Worm (Caenorhabditis elegans) whole organism, L1 larva: ENCODE measurements around the gene F34H10.3.

Experiments used
- C34B4.2 ChIP-seq: sonication (generic microtip); optimal IDR thresholded peaks from 2 replicates; lab custom pipeline; 2017; ENCODE audit warnings: mild to moderate bottlenecking, missing genetic modification characterization, missing compliant biosample characterization
- ama-1 ChIP-seq: fragments of 150-350 bp; optimal IDR thresholded peaks from 2 replicates; lab custom pipeline; 2014
- blmp-1 ChIP-seq: fragments of 150-350 bp; optimal IDR thresholded peaks from 2 replicates; lab custom pipeline; 2014; ENCODE audit warnings: missing biosample characterization, missing genetic modification characterization
- ceh-82 ChIP-seq, 3 experiments: fragments of 150-350 bp in 1 of 3; sonication (generic microtip) in 2 of 3; optimal IDR thresholded peaks; 2 replicates each; lab custom pipeline; 2014 to 2017; ENCODE audit warnings: missing biosample characterization in 3 of 3, missing genetic modification characterization in 3 of 3
- elt-3 ChIP-seq, 6 experiments: fragments of 150-350 bp in 1 of 6; sonication (generic microtip); optimal IDR thresholded peaks; 2 replicates each; lab custom pipeline; 2017 to 2018; ENCODE audit warnings: missing biosample characterization in 6 of 6, missing genetic modification characterization in 6 of 6, inconsistent platforms in 1 of 6
- fos-1 ChIP-seq: fragments of 150-350 bp; optimal IDR thresholded peaks from 2 replicates; lab custom pipeline; 2014; ENCODE audit warnings: missing biosample characterization, missing genetic modification characterization
- lin-13 ChIP-seq: fragments of 150-350 bp; optimal IDR thresholded peaks from 2 replicates; lab custom pipeline; 2014; ENCODE audit warnings: missing biosample characterization, missing genetic modification reagents, missing genetic modification characterization
- lin-14 ChIP-seq: fragments of 200-800 bp; sonication (Bioruptor generic); optimal IDR thresholded peaks from 2 replicates; lab custom pipeline; 2018; ENCODE audit warnings: mild to moderate bottlenecking, missing genetic modification characterization, moderate library complexity, missing compliant biosample characterization
- mdl-1 ChIP-seq, 2 experiments: fragments of 150-350 bp; optimal IDR thresholded peaks; 2 replicates each; lab custom pipeline; 2014 to 2017; ENCODE audit warnings: missing biosample characterization in 2 of 2, missing genetic modification characterization in 2 of 2, inconsistent platforms in 1 of 2
- mep-1 ChIP-seq: fragments of 150-350 bp; optimal IDR thresholded peaks from 2 replicates; lab custom pipeline; 2014; ENCODE audit warnings: missing biosample characterization, missing genetic modification characterization
- nhr-90 ChIP-seq: sonication (generic microtip); optimal IDR thresholded peaks from 2 replicates; lab custom pipeline; 2016; ENCODE audit warnings: mild to moderate bottlenecking, missing genetic modification characterization, missing compliant biosample characterization; ENCODE audit not compliant: poor library complexity
- snpc-4 ChIP-seq: fragments of 150-350 bp; optimal IDR thresholded peaks from 2 replicates; lab custom pipeline; 2014; ENCODE audit warnings: missing biosample characterization, missing genetic modification characterization
- swsn-7 ChIP-seq: sonication (generic microtip); optimal IDR thresholded peaks from 2 replicates; lab custom pipeline; 2016; ENCODE audit warnings: missing genetic modification characterization, missing compliant biosample characterization

DNA sequence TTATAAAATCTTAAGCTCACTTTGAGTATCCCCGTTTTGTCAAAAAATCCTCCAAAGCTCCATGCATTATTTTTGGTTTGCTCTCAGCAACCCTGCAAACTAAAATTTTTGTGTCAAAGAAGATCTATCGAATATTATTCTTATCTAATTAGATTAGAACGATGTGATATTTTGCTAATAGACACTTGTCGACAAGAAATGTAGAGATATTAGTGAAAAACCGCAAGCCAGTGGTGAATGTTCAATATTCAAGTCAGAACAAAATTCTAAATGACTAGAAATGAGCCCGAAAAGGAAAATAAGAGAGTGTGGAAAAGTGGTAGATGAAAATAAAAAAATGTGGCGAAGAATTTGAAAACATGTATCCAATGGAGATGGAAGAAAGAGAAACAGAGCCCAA, 40.0 kb upstream of the F34H10.3 start, which contains the start of gene C43C3.4:
- TF ChIP-seq ceh-82 (tag; optimal IDR thresholded peaks at IDR 0.05; lab: Kevin White, UChicago) (no peak), lin-13 (GFP tag; lab: Kevin White, UChicago) (no peak), snpc-4 (tag; lab: Kevin White, UChicago) (no peak), elt-3 (tag; optimal IDR thresholded peaks at IDR 0.05; lab: Kevin White, UChicago) (no peak), mdl-1 (tag; optimal IDR thresholded peaks at IDR 0.05; lab: Kevin White, UChicago) (no peak), blmp-1 (tag; lab: Kevin White, UChicago) (no peak), nhr-90 (tag; lab: Kevin White, UChicago) (no peak), fos-1 (tag; lab: Kevin White, UChicago) (no peak), C34B4.2 (tag; lab: Kevin White, UChicago) (no peak), mep-1 (no peak), lin-14 (no peak), ama-1 (lab: Kevin White, UChicago) (no peak), swsn-7 (no peak)
